Worm (Caenorhabditis elegans) whole organism, L4/young adult: ENCODE results near the gene ced-13.

ENCODE experiments used
- W03F9.2 ChIP-seq: fragments of 150-350 bp; optimal IDR thresholded peaks from 2 replicates; lab custom pipeline; 2014; ENCODE audit warnings: missing biosample characterization, missing genetic modification characterization
- dao-5 ChIP-seq: sonication (generic microtip); optimal IDR thresholded peaks from 2 replicates; lab custom pipeline; 2016; ENCODE audit warnings: missing genotype, missing genetic modification characterization, moderate library complexity, missing compliant biosample characterization
- him-1 ChIP-seq: sonication (generic microtip); optimal IDR thresholded peaks from 2 replicates; lab custom pipeline; 2016; ENCODE audit warnings: missing genotype, missing genetic modification reagents, missing genetic modification characterization, missing compliant biosample characterization

DNA sequence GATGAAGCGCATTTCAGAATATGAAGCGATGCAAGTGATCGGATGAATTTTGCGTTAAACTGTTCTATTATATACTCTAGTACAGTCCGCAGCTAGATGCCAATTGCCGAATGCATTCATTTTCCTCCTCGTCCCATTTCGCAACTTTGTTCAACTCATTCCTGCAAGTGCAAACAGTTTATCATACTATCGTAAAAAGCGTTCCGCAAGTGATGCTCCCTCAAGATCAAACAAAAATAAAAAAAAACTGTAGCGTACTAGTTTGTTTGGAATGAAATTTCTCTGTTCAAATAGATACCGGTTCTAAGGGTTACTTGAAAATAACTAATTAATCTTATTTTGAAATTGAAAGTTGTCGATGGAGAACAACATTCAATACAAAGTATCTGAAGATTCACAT, 21.4 kb upstream of the ced-13 start, which contains the start of gene pqn-57:
- no peak for TF ChIP-seq W03F9.2 (tag; lab: Kevin White, UChicago)
- no peak for TF ChIP-seq him-1 (tag; lab: Kevin White, UChicago)
- no peak for TF ChIP-seq dao-5 (tag; lab: Kevin White, UChicago)
